Worm (Caenorhabditis elegans): ENCODE data around the gene mlt-7.

ce11 chrII:4370842-4371241 lies 22.0 kb upstream of the mlt-7 start:
- TF ChIP-seq ceh-58 (GFP tag; IDR thresholded peaks at IDR 0.05), result no peak
- TF ChIP-seq F57A8.1 (GFP tag; optimal IDR thresholded peaks at IDR 0.05), result no peak
- TF ChIP-seq B0336.3 (GFP tag; IDR thresholded peaks at IDR 0.05), result no peak
- no peak for TF ChIP-seq rec-8 (tag; optimal IDR thresholded peaks at IDR 0.05)

All from whole organism, young adult.